Fruit fly (Drosophila melanogaster) ovary, adult (tissue): ENCODE data around the gene loj.

ENCODE experiments used
- CG17801 ChIP-seq: fragments of 200-800 bp; optimal IDR thresholded peaks from 2 replicates; lab custom pipeline; 2019; ENCODE audit warnings: missing biosample characterization, mild to moderate bottlenecking, missing genetic modification characterization, moderate library complexity; ENCODE audit not compliant: partially characterized antibody

The loj gene

DNA sequence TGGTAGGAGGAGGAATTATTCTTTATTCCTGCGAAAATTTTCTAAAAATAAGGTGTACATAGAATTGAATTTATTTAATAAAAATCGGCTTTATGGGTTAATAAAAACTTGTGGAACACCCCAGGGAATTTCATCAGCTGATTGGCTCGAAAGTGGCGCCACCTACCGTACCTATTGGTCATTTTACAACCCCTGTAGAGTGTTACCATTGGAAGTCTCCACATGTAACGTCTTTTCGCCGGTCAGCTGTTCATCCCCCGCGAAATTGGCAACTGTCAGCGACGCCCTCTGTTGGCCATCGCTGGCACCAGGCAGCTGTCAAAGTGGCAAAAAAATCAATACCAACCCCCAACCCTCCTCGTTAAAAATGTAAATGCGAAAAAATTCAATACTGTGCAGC lies 12.2 kb upstream of the loj start, which contains the start of gene CG13293:
TSS of gene CG13293 (plus strand) at position 323 of the 400 bp plus-strand sequence.
- no peak for TF ChIP-seq CG17801 (GFP tag; lab: Kevin White, UChicago)

DNA sequence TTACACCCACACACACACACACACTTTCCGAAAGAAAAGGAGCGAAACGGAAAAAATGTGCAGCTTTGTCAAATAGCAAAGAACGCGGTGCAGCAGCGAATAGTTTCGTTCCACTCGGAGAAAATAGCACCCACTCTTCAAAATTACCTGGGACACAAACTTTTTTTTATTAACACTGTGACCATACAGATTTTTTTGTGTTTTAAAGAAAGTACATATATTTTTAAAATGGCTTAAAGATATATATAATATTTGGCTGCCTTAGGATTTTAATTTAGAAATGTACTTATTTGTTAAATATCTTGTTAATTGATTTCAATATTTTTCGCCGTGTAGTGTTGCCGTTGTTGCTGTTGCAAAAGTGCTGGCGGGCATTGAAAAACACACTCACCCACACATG lies 10.3 kb upstream of the loj start:
- no peak for TF ChIP-seq CG17801 (GFP tag; lab: Kevin White, UChicago)

DNA sequence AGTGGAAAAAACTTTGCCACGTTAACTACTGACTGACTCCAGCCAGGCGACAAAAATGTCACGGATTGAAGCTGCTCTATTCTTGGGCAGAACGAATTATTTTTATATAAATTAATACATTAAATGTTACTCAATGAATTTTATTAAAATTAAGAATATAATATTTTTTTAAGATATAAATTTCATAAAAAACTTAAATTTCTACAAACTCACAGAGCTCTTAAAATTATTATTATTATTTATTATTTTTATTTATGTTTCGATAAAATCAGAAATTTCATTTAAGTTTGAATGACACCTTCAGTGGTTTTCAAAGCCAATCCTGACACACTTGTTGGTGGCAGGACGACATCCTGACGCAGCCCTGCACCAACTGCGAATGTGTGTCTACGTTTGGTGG lies 9.6 kb upstream of the loj start:
- no peak for TF ChIP-seq CG17801 (GFP tag; lab: Kevin White, UChicago)

dm6 chr3L:6085988-6086387 lies 8.8 kb upstream of the loj start:
- no peak for TF ChIP-seq CG17801 (GFP tag; lab: Kevin White, UChicago)

- no peak for TF ChIP-seq CG17801 (GFP tag; lab: Kevin White, UChicago)
Observed at dm6 chr3L:6093213-6093612, 1.6 kb upstream of the loj start, which contains the start of gene CG10469. CG10469 (minus strand) TSS chr3L:6093313.

- TF ChIP-seq CG17801 (GFP tag; lab: Kevin White, UChicago) = no peak
Observed at dm6 chr3L:6097270-6097669, 2.5 kb downstream of the loj start, which contains the start of gene Ets65A. Ets65A (plus strand) TSS chr3L:6097617.

DNA sequence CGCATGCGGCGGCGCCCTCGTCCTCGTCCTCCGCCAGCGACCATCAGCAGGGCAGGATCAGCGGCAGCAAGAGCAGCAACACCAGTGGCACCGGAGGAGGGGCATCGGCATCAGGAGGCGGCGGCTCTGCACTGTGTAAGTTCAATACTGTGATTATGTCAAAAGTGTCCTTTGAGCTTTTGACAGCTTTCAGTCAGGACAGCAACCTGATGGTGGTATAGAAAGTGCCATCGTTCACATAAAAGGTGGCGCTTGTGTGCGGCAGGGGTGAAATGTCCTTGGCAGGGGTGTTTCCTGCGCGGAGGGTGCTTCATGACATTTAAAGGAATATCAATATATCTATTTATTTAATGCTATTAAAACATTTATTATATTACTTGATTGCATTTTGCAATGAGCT lies 8.9 kb downstream of the loj start:
- TF ChIP-seq CG17801 (GFP tag; lab: Kevin White, UChicago) = no peak

DNA sequence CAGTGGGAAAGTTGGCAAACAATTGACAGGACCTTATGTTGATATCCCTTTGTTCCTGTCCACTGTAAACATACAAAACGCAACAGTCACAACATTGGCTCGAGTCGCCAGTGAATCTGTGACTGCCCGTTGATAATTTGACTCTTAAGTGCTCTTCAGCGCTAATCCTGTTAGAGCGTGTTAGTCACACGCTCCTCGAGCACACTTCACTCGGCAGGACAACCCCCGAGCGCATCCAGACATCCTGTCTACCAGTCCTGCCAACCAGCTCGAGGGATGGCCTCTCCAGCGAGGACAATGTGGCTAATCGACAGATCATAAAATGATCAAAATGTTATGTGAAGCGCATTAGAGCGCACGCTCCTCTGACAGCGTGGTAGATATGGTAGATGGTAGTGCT lies 9.8 kb downstream of the loj start:
- TF ChIP-seq CG17801 (GFP tag; lab: Kevin White, UChicago) = no peak

- TF ChIP-seq CG17801 (GFP tag; lab: Kevin White, UChicago) = no peak
Observed at dm6 chr3L:6105435-6105834, 10.6 kb downstream of the loj start.

DNA sequence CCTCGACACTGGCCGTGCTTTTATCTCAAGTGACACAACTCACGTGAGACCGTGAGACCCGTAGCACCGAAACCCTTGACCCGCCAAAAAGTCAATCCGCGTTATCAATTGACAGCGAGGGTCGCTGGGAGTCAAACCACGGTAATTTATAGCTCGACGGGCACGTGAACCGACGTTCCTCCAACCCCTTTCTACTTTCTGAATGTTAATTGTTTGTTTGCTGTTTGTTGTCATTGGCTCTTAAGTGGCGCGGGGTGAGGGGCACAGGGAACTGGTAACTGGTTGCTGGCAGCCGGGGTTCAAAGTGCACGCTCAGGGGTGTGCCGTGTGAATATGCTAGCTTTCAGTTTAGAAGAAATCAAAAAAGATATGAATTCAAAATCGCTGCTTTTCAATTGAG lies 11.9 kb downstream of the loj start:
- TF ChIP-seq CG17801 (GFP tag; lab: Kevin White, UChicago) = no peak

- no peak for TF ChIP-seq CG17801 (GFP tag; lab: Kevin White, UChicago)
Observed at dm6 chr3L:6108264-6109060, 13.7 kb downstream of the loj start.

DNA sequence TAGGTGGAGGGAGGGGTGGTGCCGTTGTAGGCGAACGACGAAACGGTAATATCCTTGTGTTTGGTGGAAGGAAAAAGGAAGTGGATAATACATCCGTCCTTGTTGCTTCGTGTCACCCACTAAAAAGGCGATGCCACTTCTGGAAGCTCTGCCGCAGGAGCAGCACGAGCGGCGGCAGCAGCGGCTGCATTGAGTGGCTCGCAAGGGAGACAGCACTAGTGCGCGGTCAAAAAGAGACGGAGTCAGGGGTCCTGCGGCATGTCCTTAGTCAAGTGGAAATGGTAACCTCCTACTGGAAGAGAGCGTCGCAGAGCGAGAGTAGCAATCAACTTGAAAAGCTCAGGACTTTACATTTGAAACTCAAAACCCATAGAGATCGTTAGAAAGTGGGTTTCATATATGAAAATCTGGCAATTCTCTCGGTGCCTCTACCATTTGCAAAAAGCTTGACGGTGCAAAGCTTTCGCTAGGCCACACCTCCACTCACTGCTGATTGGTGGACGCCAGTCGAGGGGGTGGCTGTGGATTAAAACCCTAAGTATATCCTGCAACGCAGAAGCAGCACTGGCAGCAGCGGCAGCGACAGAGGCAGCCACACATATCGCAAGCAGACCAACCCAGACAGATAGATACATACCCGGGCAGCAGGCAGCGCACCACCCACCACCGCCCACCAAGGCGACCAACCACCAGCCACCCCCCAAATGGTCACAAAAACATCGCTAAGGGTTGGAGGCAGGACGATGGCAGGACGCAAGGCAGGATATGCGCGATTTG lies 16.1 kb downstream of the loj start:
- TF ChIP-seq CG17801 (GFP tag; lab: Kevin White, UChicago) = no peak

- TF ChIP-seq CG17801 (GFP tag; lab: Kevin White, UChicago) = no peak
Observed at dm6 chr3L:6111458-6111857, 16.7 kb downstream of the loj start.

- TF ChIP-seq CG17801 (GFP tag; lab: Kevin White, UChicago) = no peak
Observed at dm6 chr3L:6115505-6115904, 20.7 kb downstream of the loj start.

DNA sequence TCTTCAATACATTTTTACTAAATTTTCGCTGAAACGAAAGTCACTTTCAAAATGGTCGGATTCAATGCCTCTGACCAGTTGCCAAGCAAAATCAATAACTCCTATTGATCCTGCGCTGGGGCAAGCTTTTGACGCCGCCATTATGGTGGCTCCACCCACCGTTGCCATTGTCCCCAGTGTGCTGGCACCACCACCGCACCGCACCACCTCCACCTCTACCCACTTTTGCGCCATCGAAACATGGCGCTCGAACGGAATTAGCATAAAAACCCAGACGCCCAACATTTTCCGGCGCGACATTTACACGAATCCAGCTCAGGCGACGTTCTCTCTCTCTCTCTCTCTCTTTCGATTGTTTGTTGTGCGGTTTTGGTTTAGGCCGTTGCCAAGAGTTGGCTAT lies 22.1 kb downstream of the loj start:
- no peak for TF ChIP-seq CG17801 (GFP tag; lab: Kevin White, UChicago)
